Worm (Caenorhabditis elegans) whole organism, young adult: ENCODE results near the gene ZK899.5.

ENCODE experiments used
- akir-1 ChIP-seq: fragments of 200-800 bp; sonication (Bioruptor generic); optimal IDR thresholded peaks from 2 replicates; lab custom pipeline; 2018; ENCODE audit warnings: mild to moderate bottlenecking, missing genetic modification characterization, moderate library complexity, missing compliant biosample characterization
- pha-4 ChIP-seq: fragments of 150-350 bp; sonication (generic microtip); optimal IDR thresholded peaks from 2 replicates; lab custom pipeline; 2014; ENCODE audit warnings: missing biosample characterization, missing genetic modification reagents, missing genetic modification characterization
- snpc-4 ChIP-seq, 5 experiments: fragments of 150-350 bp in 1 of 5; sonication (generic microtip) in 4 of 5; optimal IDR thresholded peaks; 2 replicates each; lab custom pipeline; 2014 to 2018; ENCODE audit warnings: missing genetic modification characterization in 5 of 5, missing biosample characterization in 3 of 5, antibody characterized with exemption in 2 of 5, mild to moderate bottlenecking in 2 of 5, missing compliant biosample characterization in 2 of 5, missing genotype in 2 of 5, moderate library complexity in 2 of 5, missing genetic modification reagents in 1 of 5

DNA sequence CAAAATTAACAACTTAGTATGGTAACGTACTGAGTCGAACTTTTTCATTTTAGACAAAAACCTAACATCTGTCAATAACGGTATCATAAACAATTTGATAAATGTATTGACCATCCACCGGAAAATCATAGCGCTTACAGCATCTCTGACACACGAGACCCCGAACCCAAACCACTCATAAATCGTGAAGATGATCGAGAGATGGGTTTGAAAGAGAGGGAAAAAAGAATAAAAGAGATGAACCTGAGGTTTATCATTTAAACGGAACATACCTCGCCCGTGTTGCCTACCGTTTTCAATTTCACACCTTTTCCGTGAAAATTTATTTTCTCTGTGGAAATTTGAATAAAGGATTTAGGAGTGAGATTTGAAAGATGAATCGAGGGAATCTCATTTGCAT, 28.8 kb upstream of the ZK899.5 start:
- TF ChIP-seq akir-1 (GFP tag; lab: Kevin White, UChicago), result no peak
- no peak for TF ChIP-seq pha-4 (tag; lab: Kevin White, UChicago)
- no peak for TF ChIP-seq snpc-4 (GFP tag; optimal IDR thresholded peaks at IDR 0.05; lab: Kevin White, UChicago)
- TF ChIP-seq snpc-4 (tag; optimal IDR thresholded peaks at IDR 0.05; lab: Kevin White, UChicago), result no peak
